Worm (Caenorhabditis elegans): Measurements from ENCODE around the gene mrps-18B.

- TF ChIP-seq him-1 (tag; optimal IDR thresholded peaks at IDR 0.05) (no peak), dao-5 (tag; optimal IDR thresholded peaks at IDR 0.05) (no peak), W03F9.2 (tag; optimal IDR thresholded peaks at IDR 0.05) (no peak)
These were observed 25.6 kb downstream of the mrps-18B start for ce11 chrII:8551100-8551499.

Data from whole organism, L4/young adult.